Fruit fly (Drosophila melanogaster) whole organism, embryonic: ENCODE data around the gene CHES-1-like.
A peak's percentile ranks its signal among the peaks of the same experiment; 100 is the strongest.

ENCODE experiments used
- Blimp-1 ChIP-seq: fragments of 200-800 bp; sonication (Bioruptor generic); optimal IDR thresholded peaks from 3 replicates; lab custom pipeline; 2018; ENCODE audit warnings: missing biosample characterization, missing genetic modification characterization, mild to moderate bottlenecking, moderate library complexity, missing genetic modification reagents
- C15 ChIP-seq: fragments of 200-800 bp; sonication (Bioruptor generic); IDR thresholded peaks from 3 replicates; pipeline ENCODE4 v1.3.6; 2022; ENCODE audit warnings: missing biosample characterization, missing genetic modification characterization
- CG10959 ChIP-seq: fragments of 200-800 bp; sonication (Bioruptor generic); IDR thresholded peaks from 2 replicates; pipeline ENCODE4 v1.3.6; 2022; ENCODE audit warnings: missing biosample characterization, missing genetic modification characterization
- CG11247 ChIP-seq: fragments of 200-800 bp; sonication (Bioruptor generic); IDR thresholded peaks from 2 replicates; pipeline ENCODE4 v1.3.6; 2022; ENCODE audit warnings: missing biosample characterization, missing genetic modification characterization
- CG11696 ChIP-seq: fragments of 200-800 bp; sonication (Bioruptor generic); IDR thresholded peaks from 2 replicates; pipeline ENCODE4 v1.3.6; 2022; ENCODE audit warnings: missing biosample characterization, missing genetic modification characterization
- CG12155 ChIP-seq: fragments of 200-800 bp; sonication (Bioruptor generic); optimal IDR thresholded peaks from 3 replicates; lab custom pipeline; 2016; ENCODE audit warnings: missing biosample characterization, missing genetic modification characterization
- CG12299 ChIP-seq: fragments of 200-800 bp; sonication (Bioruptor generic); optimal IDR thresholded peaks from 2 replicates; lab custom pipeline; 2018; ENCODE audit warnings: missing biosample characterization, mild to moderate bottlenecking, missing genetic modification characterization
- CG1233 ChIP-seq: fragments of 200-800 bp; sonication (Bioruptor generic); optimal IDR thresholded peaks from 4 replicates; lab custom pipeline; 2018; ENCODE audit warnings: missing biosample characterization, mild to moderate bottlenecking, missing genetic modification characterization
- CG13424 ChIP-seq: fragments of 200-800 bp; sonication (Bioruptor generic); optimal IDR thresholded peaks from 2 replicates; lab custom pipeline; 2019; ENCODE audit warnings: missing biosample characterization, mild to moderate bottlenecking, missing genetic modification characterization, moderate library complexity
- CG15601 ChIP-seq: fragments of 200-800 bp; sonication (Bioruptor generic); optimal IDR thresholded peaks from 3 replicates; lab custom pipeline; 2019; ENCODE audit warnings: missing biosample characterization, mild to moderate bottlenecking, missing genetic modification characterization, moderate library complexity
- CG15696 ChIP-seq: fragments of 200-800 bp; sonication (Bioruptor generic); optimal IDR thresholded peaks from 2 replicates; lab custom pipeline; 2019; ENCODE audit warnings: missing biosample characterization, mild to moderate bottlenecking, missing genetic modification characterization, moderate library complexity
- CG1647 ChIP-seq: fragments of 200-800 bp; sonication (Bioruptor generic); optimal IDR thresholded peaks from 3 replicates; lab custom pipeline; 2016; ENCODE audit warnings: missing biosample characterization, missing genetic modification characterization
- CG17912 ChIP-seq: fragments of 200-800 bp; sonication (Bioruptor generic); optimal IDR thresholded peaks from 2 replicates; lab custom pipeline; 2018; ENCODE audit warnings: missing biosample characterization, mild to moderate bottlenecking, missing genetic modification characterization
- CG4360 ChIP-seq: fragments of 200-800 bp; sonication (Bioruptor generic); IDR thresholded peaks from 2 replicates; pipeline ENCODE4 v1.3.6; 2022; ENCODE audit warnings: missing biosample characterization, missing genetic modification characterization
- CG6683 ChIP-seq: fragments of 200-800 bp; sonication (Bioruptor generic); optimal IDR thresholded peaks from 2 replicates; lab custom pipeline; 2017; ENCODE audit warnings: missing biosample characterization, mild to moderate bottlenecking, missing genetic modification characterization, missing genetic modification reagents
- CG7556 ChIP-seq: fragments of 200-800 bp; sonication (Bioruptor generic); optimal IDR thresholded peaks from 2 replicates; lab custom pipeline; 2017; ENCODE audit warnings: missing biosample characterization, mild to moderate bottlenecking, missing genetic modification characterization
- CG8281 ChIP-seq: fragments of 200-800 bp; sonication (Bioruptor generic); optimal IDR thresholded peaks from 2 replicates; lab custom pipeline; 2018; ENCODE audit warnings: missing biosample characterization, mild to moderate bottlenecking, missing genetic modification characterization, moderate library complexity
- CG8290 ChIP-seq, 3 experiments: fragments of 200-800 bp; sonication (Bioruptor generic); optimal IDR thresholded peaks; 2 replicates each; lab custom pipeline; 2016 to 2019; ENCODE audit warnings: missing biosample characterization in 3 of 3, missing genetic modification characterization in 3 of 3, mild to moderate bottlenecking in 2 of 3, moderate library complexity in 1 of 3
- CHES-1-like ChIP-seq: fragments of 200-800 bp; sonication (Bioruptor generic); optimal IDR thresholded peaks from 2 replicates; lab custom pipeline; 2016; ENCODE audit warnings: missing biosample characterization, missing genetic modification characterization
- Chrac-16 ChIP-seq: fragments of 200-800 bp; sonication (Bioruptor generic); optimal IDR thresholded peaks from 3 replicates; lab custom pipeline; 2016; ENCODE audit warnings: missing biosample characterization, missing genetic modification characterization
- D19A ChIP-seq: fragments of 200-800 bp; optimal IDR thresholded peaks from 3 replicates; lab custom pipeline; 2019; ENCODE audit warnings: missing biosample characterization, mild to moderate bottlenecking, missing genetic modification characterization, moderate library complexity
- E2f2 ChIP-seq: fragments of 200-800 bp; sonication (Bioruptor generic); IDR thresholded peaks from 2 replicates; pipeline ENCODE4 v1.3.6; 2022; ENCODE audit warnings: missing biosample characterization, missing genetic modification characterization
- Fer2 ChIP-seq: fragments of 200-800 bp; sonication (Bioruptor generic); optimal IDR thresholded peaks from 2 replicates; lab custom pipeline; 2018; ENCODE audit warnings: missing biosample characterization, mild to moderate bottlenecking, missing genetic modification characterization, moderate library complexity
- Fer3 ChIP-seq: fragments of 200-800 bp; sonication (Bioruptor generic); optimal IDR thresholded peaks from 2 replicates; lab custom pipeline; 2018; ENCODE audit warnings: missing biosample characterization, mild to moderate bottlenecking, missing genetic modification characterization, moderate library complexity
- HLH3B ChIP-seq: fragments of 200-800 bp; sonication (Bioruptor generic); IDR thresholded peaks from 2 replicates; pipeline ENCODE4 v1.3.6; 2022; ENCODE audit warnings: missing biosample characterization, missing genetic modification characterization
- Hand ChIP-seq: fragments of 200-800 bp; sonication (Bioruptor generic); optimal IDR thresholded peaks from 2 replicates; lab custom pipeline; 2017; ENCODE audit warnings: mild to moderate bottlenecking, missing biosample characterization, missing genetic modification reagents, missing genetic modification characterization
- MTF-1 ChIP-seq: fragments of 200-800 bp; sonication (Bioruptor generic); optimal IDR thresholded peaks from 2 replicates; lab custom pipeline; 2018; ENCODE audit warnings: missing biosample characterization, mild to moderate bottlenecking, missing genetic modification characterization, borderline replicate concordance
- NFAT ChIP-seq: fragments of 200-800 bp; sonication (Bioruptor generic); IDR thresholded peaks from 2 replicates; pipeline ENCODE4 v1.3.6; 2022; ENCODE audit warnings: missing biosample characterization, missing genetic modification characterization
- Oli ChIP-seq: fragments of 200-800 bp; sonication (Bioruptor generic); optimal IDR thresholded peaks from 2 replicates; lab custom pipeline; 2018; ENCODE audit warnings: missing biosample characterization, mild to moderate bottlenecking, missing genetic modification characterization, moderate library complexity
- Side ChIP-seq: fragments of 200-800 bp; sonication (Bioruptor generic); optimal IDR thresholded peaks from 2 replicates; lab custom pipeline; 2016; ENCODE audit warnings: missing biosample characterization, missing genetic modification characterization
- Sry-δ ChIP-seq: fragments of 200-800 bp; sonication (Bioruptor generic); optimal IDR thresholded peaks from 2 replicates; lab custom pipeline; 2016; ENCODE audit warnings: missing biosample characterization, missing genetic modification characterization
- abd-A ChIP-seq: fragments of 200-800 bp; sonication (Bioruptor generic); optimal IDR thresholded peaks from 3 replicates; lab custom pipeline; 2019; ENCODE audit warnings: missing biosample characterization, mild to moderate bottlenecking, missing genetic modification characterization, moderate library complexity
- ash1 ChIP-seq: fragments of 200-800 bp; sonication (Bioruptor generic); optimal IDR thresholded peaks from 2 replicates; lab custom pipeline; 2018; ENCODE audit warnings: missing biosample characterization, mild to moderate bottlenecking, missing genetic modification characterization
- danr ChIP-seq: fragments of 200-800 bp; sonication (Bioruptor generic); IDR thresholded peaks from 2 replicates; pipeline ENCODE4 v1.3.6; 2022; ENCODE audit warnings: missing biosample characterization, missing genetic modification characterization
- dpn ChIP-seq, 2 experiments: fragments of 200-800 bp; sonication (Bioruptor generic); optimal IDR thresholded peaks; 3 replicates each; lab custom pipeline; 2016; ENCODE audit warnings: missing biosample characterization in 2 of 2, missing genetic modification characterization in 2 of 2
- en ChIP-seq: fragments of 200-800 bp; sonication (Bioruptor generic); optimal IDR thresholded peaks from 2 replicates; lab custom pipeline; 2016; ENCODE audit warnings: missing biosample characterization, missing genetic modification characterization
- exex ChIP-seq: fragments of 200-800 bp; sonication (Bioruptor generic); optimal IDR thresholded peaks from 4 replicates; lab custom pipeline; 2018; ENCODE audit warnings: missing biosample characterization, mild to moderate bottlenecking, missing genetic modification characterization, moderate library complexity
- gcm2 ChIP-seq: fragments of 200-800 bp; sonication (Bioruptor generic); optimal IDR thresholded peaks from 2 replicates; lab custom pipeline; 2016; ENCODE audit warnings: missing biosample characterization, missing genetic modification characterization
- grau ChIP-seq: fragments of 200-800 bp; optimal IDR thresholded peaks from 3 replicates; lab custom pipeline; 2019; ENCODE audit warnings: missing biosample characterization, mild to moderate bottlenecking, missing genetic modification characterization, moderate library complexity
- grn ChIP-seq: fragments of 200-800 bp; sonication (Bioruptor generic); optimal IDR thresholded peaks from 3 replicates; lab custom pipeline; 2017; ENCODE audit warnings: missing biosample characterization, missing genetic modification characterization
- ind ChIP-seq: fragments of 200-800 bp; sonication (Bioruptor generic); optimal IDR thresholded peaks from 3 replicates; lab custom pipeline; 2016; ENCODE audit warnings: missing biosample characterization, missing genetic modification characterization
- maf-S ChIP-seq: fragments of 200-800 bp; sonication (Bioruptor generic); optimal IDR thresholded peaks from 2 replicates; lab custom pipeline; 2016; ENCODE audit warnings: missing biosample characterization, missing genetic modification characterization
- p53 ChIP-seq: fragments of 200-800 bp; sonication (Bioruptor generic); optimal IDR thresholded peaks from 2 replicates; lab custom pipeline; 2016; ENCODE audit warnings: missing biosample characterization, missing genetic modification characterization
- pnt ChIP-seq: fragments of 200-800 bp; sonication (Bioruptor generic); optimal IDR thresholded peaks from 3 replicates; lab custom pipeline; 2016; ENCODE audit warnings: missing biosample characterization, missing genetic modification characterization
- sd ChIP-seq: fragments of 200-800 bp; sonication (Bioruptor generic); optimal IDR thresholded peaks from 3 replicates; lab custom pipeline; 2018; ENCODE audit warnings: missing biosample characterization, mild to moderate bottlenecking, missing genetic modification characterization, moderate library complexity
- seq ChIP-seq: fragments of 200-800 bp; sonication (Bioruptor generic); IDR thresholded peaks from 2 replicates; pipeline ENCODE4 v1.3.6; 2022; ENCODE audit warnings: missing biosample characterization, missing genetic modification characterization
- sr ChIP-seq: fragments of 200-800 bp; sonication (Bioruptor generic); IDR thresholded peaks from 3 replicates; pipeline ENCODE4 v1.3.6; 2022; ENCODE audit warnings: missing biosample characterization, missing genetic modification characterization
- tio ChIP-seq: fragments of 200-800 bp; sonication (Bioruptor generic); optimal IDR thresholded peaks from 2 replicates; lab custom pipeline; 2017; ENCODE audit warnings: missing biosample characterization, missing genetic modification characterization, inconsistent platforms

CHES-1-like gene

DNA sequence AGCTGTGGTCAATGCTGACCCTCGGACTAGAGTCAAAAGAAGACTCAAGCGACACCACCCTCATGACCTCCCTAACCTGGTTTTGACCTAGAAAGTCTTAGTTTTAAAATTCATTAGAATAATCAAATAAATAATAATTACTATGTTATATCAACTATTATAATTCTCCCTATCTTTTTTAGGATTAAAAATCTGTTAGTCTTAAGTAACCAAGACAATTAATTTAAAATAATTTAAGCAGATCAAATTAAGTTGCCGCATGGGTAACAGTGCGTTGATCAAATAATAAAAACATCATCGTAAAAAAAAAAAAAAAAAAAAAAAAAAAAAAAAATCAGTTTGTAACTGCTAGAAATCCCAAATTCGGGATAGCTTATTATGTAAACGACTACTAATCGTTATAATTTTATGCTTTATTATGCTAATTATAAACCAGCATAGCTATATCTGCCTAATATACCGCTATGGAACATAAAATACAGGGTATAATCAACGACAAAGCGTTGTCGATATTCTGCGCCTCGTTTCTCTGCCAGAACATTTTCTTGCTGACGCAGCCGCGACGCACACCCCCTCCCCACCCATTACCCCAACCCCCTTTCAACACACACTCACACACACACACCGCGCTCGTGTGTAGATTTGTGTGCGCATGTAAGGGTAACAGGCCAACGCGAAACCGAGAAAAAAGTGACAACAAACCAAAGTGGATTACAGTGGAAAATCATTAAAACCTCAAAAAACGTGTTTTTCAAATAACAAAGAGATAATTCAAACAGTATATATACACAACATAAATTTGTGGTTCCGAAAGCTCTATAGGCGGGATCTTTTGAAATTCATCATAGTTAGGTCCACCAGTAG lies 6.0 kb downstream of the CHES-1-like start (continued):
- peak; percentile 70 for TF ChIP-seq CG13424
- TF ChIP-seq D19A (tag; lab: Kevin White, UChicago): peak; percentile 97
- TF ChIP-seq CG12155 (GFP tag; lab: Kevin White, UChicago): peak; percentile 31
- TF ChIP-seq Blimp-1 (GFP tag; lab: Kevin White, UChicago): peak; percentile 62
- 0 out of 3 replicates have a peak, but pooled peaks have one; percentile 19 for TF ChIP-seq C15 (GFP tag; lab: Robert Waterston, UW)
- peak; percentile 22 for TF ChIP-seq Fer2 (tag; lab: Kevin White, UChicago)
- peak; percentile 21 for TF ChIP-seq Oli (tag; lab: Kevin White, UChicago)
- TF ChIP-seq exex (tag; lab: Kevin White, UChicago): peak; percentile 58
- peak; percentile 87 for TF ChIP-seq en (GFP tag; lab: Kevin White, UChicago)
- peak; percentile 29 for TF ChIP-seq CG17912 (GFP tag; lab: Kevin White, UChicago)
- TF ChIP-seq CG10959 (GFP tag; lab: Robert Waterston, UW): peak; percentile 33
- TF ChIP-seq CG15601 (tag; lab: Kevin White, UChicago): peak; percentile 54
- peak; percentile 57 for TF ChIP-seq NFAT (GFP tag; lab: Robert Waterston, UW)
- peak; percentile 14; the same call in 1 of the 3 replicates for TF ChIP-seq sr
- peak; percentile 46 for TF ChIP-seq CG1647 (GFP tag; lab: Kevin White, UChicago)
- peak; percentile 51 for TF ChIP-seq CG15696 (tag; lab: Kevin White, UChicago)
- peak; percentile 67 for TF ChIP-seq HLH3B
- TF ChIP-seq CG11247: peak; percentile 60
- TF ChIP-seq seq (GFP tag; lab: Robert Waterston, UW): peak; percentile 45; the same call in 1 of the 2 replicates
- TF ChIP-seq abd-A: peak; percentile 63
- TF ChIP-seq CG12299 (tag; lab: Kevin White, UChicago): peak; percentile 67
- TF ChIP-seq Fer3 (tag; lab: Kevin White, UChicago): peak; percentile 62
- peak; percentile 93 for TF ChIP-seq Side (GFP tag; lab: Kevin White, UChicago)
- peak; percentile 93 for TF ChIP-seq pnt (GFP tag; lab: Kevin White, UChicago)
- TF ChIP-seq grau (tag; lab: Kevin White, UChicago): peak; percentile 98
- peak; percentile 6 for TF ChIP-seq CG6683 (GFP tag; lab: Kevin White, UChicago)
- TF ChIP-seq grn (GFP tag; lab: Kevin White, UChicago): peak; percentile 64
- peak; percentile 64 for TF ChIP-seq Hand (GFP tag; lab: Kevin White, UChicago)
- peak; percentile 37 for TF ChIP-seq ind (GFP tag; lab: Kevin White, UChicago)
- peak; percentile 66 for TF ChIP-seq ash1
- peak; percentile 3 for TF ChIP-seq Sry-δ
- peak; percentile 57 for TF ChIP-seq danr (GFP tag; lab: Robert Waterston, UW)
- TF ChIP-seq tio (GFP tag; lab: Kevin White, UChicago): peak; percentile 13
- peak; percentile 22 for TF ChIP-seq CG1233 (GFP tag; lab: Kevin White, UChicago)
- TF ChIP-seq Chrac-16 (GFP tag; lab: Kevin White, UChicago): peak; percentile 18
- TF ChIP-seq maf-S: peak; percentile 22
- TF ChIP-seq gcm2 (GFP tag; lab: Kevin White, UChicago): peak; percentile 27
- TF ChIP-seq MTF-1 (GFP tag; lab: Kevin White, UChicago): peak; percentile 10
- peak; percentile 77 for TF ChIP-seq sd
- TF ChIP-seq CHES-1-like: peak; percentile 89
- TF ChIP-seq p53: peak; percentile 84
- TF ChIP-seq dpn (GFP tag; optimal IDR thresholded peaks at IDR 0.05; lab: Kevin White, UChicago): peak; percentile 36 to 97
- peak; percentile 45; the same call in 1 of the 2 replicates for TF ChIP-seq E2f2 (GFP tag; lab: Robert Waterston, UW)
- peak; percentile 39; the same call in 1 of the 2 replicates for TF ChIP-seq CG4360 (GFP tag; lab: Robert Waterston, UW)
- TF ChIP-seq CG7556 (GFP tag; lab: Kevin White, UChicago): peak; percentile 24
- peak; percentile 66 for TF ChIP-seq CG8281 (tag; lab: Kevin White, UChicago)
- TF ChIP-seq CG11696 (GFP tag; lab: Robert Waterston, UW): peak; percentile 29
- peak; percentile 47 for TF ChIP-seq CG8290 (GFP tag; optimal IDR thresholded peaks at IDR 0.05; lab: Kevin White, UChicago)
- TF ChIP-seq CG8290 (tag; optimal IDR thresholded peaks at IDR 0.05; lab: Kevin White, UChicago): peak in 1 of 2 experiments; percentile 78
